Fruit fly (Drosophila melanogaster) whole organism, embryonic: ENCODE results near the gene IRSp53.
A peak's percentile ranks its signal among the peaks of the same experiment; 100 is the strongest.

Source experiments
- Adf1 ChIP-seq: fragments of 200-800 bp; sonication (Bioruptor generic); IDR thresholded peaks from 2 replicates; pipeline ENCODE4 v1.3.6; 2022; ENCODE audit warnings: missing biosample characterization, missing genetic modification characterization
- Bdp1 ChIP-seq: fragments of 200-800 bp; sonication (Bioruptor generic); optimal IDR thresholded peaks from 3 replicates; lab custom pipeline; 2016; ENCODE audit warnings: missing biosample characterization, missing genetic modification characterization
- C15 ChIP-seq: fragments of 200-800 bp; sonication (Bioruptor generic); IDR thresholded peaks from 3 replicates; pipeline ENCODE4 v1.3.6; 2022; ENCODE audit warnings: missing biosample characterization, missing genetic modification characterization
- CG10321 ChIP-seq: fragments of 200-800 bp; sonication (Bioruptor generic); IDR thresholded peaks from 2 replicates; pipeline ENCODE4 v1.3.6; 2022; ENCODE audit warnings: missing biosample characterization, missing genetic modification characterization
- CG12104 ChIP-seq: fragments of 200-800 bp; sonication (Bioruptor generic); optimal IDR thresholded peaks from 3 replicates; lab custom pipeline; 2016; ENCODE audit warnings: missing biosample characterization, missing genetic modification characterization
- CG13287 ChIP-seq: fragments of 200-800 bp; sonication (Bioruptor generic); IDR thresholded peaks from 2 replicates; pipeline ENCODE4 v1.3.6; 2022; ENCODE audit warnings: missing biosample characterization, missing genetic modification characterization; ENCODE audit not compliant: partially characterized antibody
- CG13296 ChIP-seq: fragments of 200-800 bp; sonication (Bioruptor generic); optimal IDR thresholded peaks from 3 replicates; lab custom pipeline; 2018; ENCODE audit warnings: missing biosample characterization, mild to moderate bottlenecking, missing genetic modification characterization
- CG13775 ChIP-seq: fragments of 200-800 bp; sonication (Bioruptor generic); optimal IDR thresholded peaks from 3 replicates; lab custom pipeline; 2017; ENCODE audit warnings: missing biosample characterization, mild to moderate bottlenecking, missing genetic modification characterization
- CG14050 ChIP-seq: fragments of 200-800 bp; sonication (Bioruptor generic); IDR thresholded peaks from 3 replicates; pipeline ENCODE4 v1.3.6; 2022; ENCODE audit warnings: missing biosample characterization, missing genetic modification characterization
- CG14965 ChIP-seq: fragments of 200-800 bp; sonication (Bioruptor generic); optimal IDR thresholded peaks from 2 replicates; lab custom pipeline; 2016; ENCODE audit warnings: missing biosample characterization, missing genetic modification characterization, borderline replicate concordance
- CG15073 ChIP-seq: fragments of 200-800 bp; sonication (Bioruptor generic); optimal IDR thresholded peaks from 2 replicates; lab custom pipeline; 2016; ENCODE audit warnings: missing biosample characterization, missing genetic modification characterization
- CG15696 ChIP-seq: fragments of 200-800 bp; sonication (Bioruptor generic); optimal IDR thresholded peaks from 2 replicates; lab custom pipeline; 2019; ENCODE audit warnings: missing biosample characterization, mild to moderate bottlenecking, missing genetic modification characterization, moderate library complexity
- CG1647 ChIP-seq: fragments of 200-800 bp; sonication (Bioruptor generic); optimal IDR thresholded peaks from 3 replicates; lab custom pipeline; 2016; ENCODE audit warnings: missing biosample characterization, missing genetic modification characterization
- CG18262 ChIP-seq: fragments of 200-800 bp; optimal IDR thresholded peaks from 3 replicates; lab custom pipeline; 2019; ENCODE audit warnings: missing biosample characterization, mild to moderate bottlenecking, missing genetic modification characterization, moderate library complexity
- CG18476 ChIP-seq: fragments of 200-800 bp; sonication (Bioruptor generic); optimal IDR thresholded peaks from 2 replicates; lab custom pipeline; 2016; ENCODE audit warnings: missing biosample characterization, mild to moderate bottlenecking, missing genetic modification characterization
- CG2875 ChIP-seq: fragments of 200-800 bp; sonication (Bioruptor generic); optimal IDR thresholded peaks from 2 replicates; lab custom pipeline; 2017; ENCODE audit warnings: missing biosample characterization, mild to moderate bottlenecking, missing genetic modification characterization, missing genetic modification reagents
- CG3838 ChIP-seq: fragments of 200-800 bp; sonication (Bioruptor generic); optimal IDR thresholded peaks from 3 replicates; lab custom pipeline; 2016; ENCODE audit warnings: missing biosample characterization, missing genetic modification characterization
- CG6683 ChIP-seq: fragments of 200-800 bp; sonication (Bioruptor generic); optimal IDR thresholded peaks from 2 replicates; lab custom pipeline; 2017; ENCODE audit warnings: missing biosample characterization, mild to moderate bottlenecking, missing genetic modification characterization, missing genetic modification reagents
- CG6689 ChIP-seq: fragments of 200-800 bp; sonication (Bioruptor generic); IDR thresholded peaks from 2 replicates; pipeline ENCODE4 v1.3.6; 2022; ENCODE audit warnings: missing biosample characterization, missing genetic modification characterization
- CG6791 ChIP-seq: fragments of 200-800 bp; sonication (Bioruptor generic); IDR thresholded peaks from 3 replicates; pipeline ENCODE4 v1.3.6; 2022; ENCODE audit warnings: missing biosample characterization, missing genetic modification characterization; ENCODE audit not compliant: partially characterized antibody
- CG6813 ChIP-seq: fragments of 200-800 bp; sonication (Bioruptor generic); optimal IDR thresholded peaks from 2 replicates; lab custom pipeline; 2017; ENCODE audit warnings: missing biosample characterization, missing genetic modification characterization, mild to moderate bottlenecking, moderate library complexity, missing genetic modification reagents
- CG8478 ChIP-seq: fragments of >200 bp; optimal IDR thresholded peaks from 2 replicates; lab custom pipeline; 2018
- CG9727 ChIP-seq: fragments of 200-800 bp; sonication (Bioruptor generic); optimal IDR thresholded peaks from 3 replicates; lab custom pipeline; 2017; ENCODE audit warnings: missing biosample characterization, mild to moderate bottlenecking, missing genetic modification characterization
- Camta ChIP-seq: fragments of 200-800 bp; sonication (Bioruptor generic); optimal IDR thresholded peaks from 2 replicates; lab custom pipeline; 2016; ENCODE audit warnings: missing biosample characterization, missing genetic modification characterization
- D19B ChIP-seq: fragments of 200-800 bp; sonication (Bioruptor generic); optimal IDR thresholded peaks from 2 replicates; lab custom pipeline; 2017; ENCODE audit warnings: missing biosample characterization, mild to moderate bottlenecking, missing genetic modification characterization
- Dbx ChIP-seq: fragments of 200-800 bp; sonication (Bioruptor generic); IDR thresholded peaks from 3 replicates; pipeline ENCODE4 v1.3.6; 2022; ENCODE audit warnings: missing biosample characterization, missing genetic modification characterization
- Ets97D ChIP-seq: fragments of 200-800 bp; sonication (Bioruptor generic); optimal IDR thresholded peaks from 3 replicates; lab custom pipeline; 2016; ENCODE audit warnings: missing biosample characterization, missing genetic modification characterization
- HHEX ChIP-seq: fragments of 200-800 bp; sonication (Bioruptor generic); optimal IDR thresholded peaks from 3 replicates; lab custom pipeline; 2017; ENCODE audit warnings: missing biosample characterization, mild to moderate bottlenecking, missing genetic modification characterization, missing genetic modification reagents
- Nf-YC ChIP-seq: fragments of 200-800 bp; optimal IDR thresholded peaks from 3 replicates; lab custom pipeline; 2019; ENCODE audit warnings: missing biosample characterization, mild to moderate bottlenecking, missing genetic modification characterization, moderate library complexity
- ac ChIP-seq: fragments of 200-800 bp; sonication (Bioruptor generic); optimal IDR thresholded peaks from 3 replicates; lab custom pipeline; 2017; ENCODE audit warnings: missing biosample characterization, mild to moderate bottlenecking, missing genetic modification characterization
- bowl ChIP-seq: fragments of 200-800 bp; sonication (Bioruptor generic); IDR thresholded peaks from 2 replicates; pipeline ENCODE4 v1.3.6; 2022; ENCODE audit warnings: missing biosample characterization, missing genetic modification characterization
- crc ChIP-seq: fragments of 200-800 bp; sonication (Bioruptor generic); optimal IDR thresholded peaks from 2 replicates; lab custom pipeline; 2016; ENCODE audit warnings: missing biosample characterization, missing genetic modification characterization
- crp ChIP-seq, 2 experiments: fragments of 200-800 bp; sonication (Bioruptor generic); optimal IDR thresholded peaks; 2 replicates in 1 of 2; 3 replicates in 1 of 2; lab custom pipeline; 2017; ENCODE audit warnings: missing biosample characterization in 2 of 2, missing genetic modification characterization in 2 of 2, mild to moderate bottlenecking in 1 of 2, moderate library complexity in 1 of 2
- fd3F ChIP-seq: fragments of 200-800 bp; sonication (Bioruptor generic); optimal IDR thresholded peaks from 2 replicates; lab custom pipeline; 2018; ENCODE audit warnings: missing biosample characterization, mild to moderate bottlenecking, missing genetic modification characterization, moderate library complexity
- gce ChIP-seq: fragments of 200-800 bp; sonication (Bioruptor generic); IDR thresholded peaks from 3 replicates; pipeline ENCODE4 v1.3.6; 2022; ENCODE audit warnings: missing biosample characterization, missing genetic modification characterization
- h ChIP-seq: fragments of >200 bp; optimal IDR thresholded peaks from 2 replicates; lab custom pipeline; 2017
- jigr1 ChIP-seq: fragments of 200-800 bp; sonication (Bioruptor generic); IDR thresholded peaks from 3 replicates; pipeline ENCODE4 v1.3.6; 2022; ENCODE audit warnings: missing biosample characterization, missing genetic modification characterization
- kni ChIP-seq: fragments of 200-800 bp; sonication (Bioruptor generic); optimal IDR thresholded peaks from 3 replicates; lab custom pipeline; 2017; ENCODE audit warnings: mild to moderate bottlenecking, missing biosample characterization, missing genetic modification reagents, missing genetic modification characterization
- lov ChIP-seq, 2 experiments: fragments of 200-800 bp in 1 of 2; fragments of >200 bp in 1 of 2; sonication (Bioruptor generic) in 1 of 2; IDR thresholded peaks in 1 of 2; optimal IDR thresholded peaks in 1 of 2; 2 replicates in 1 of 2; 3 replicates in 1 of 2; pipeline versions ENCODE4 v1.3.6 to Lab custom; 2017 to 2022; ENCODE audit warnings: missing biosample characterization in 1 of 2, missing genetic modification characterization in 1 of 2
- p53 ChIP-seq: fragments of 200-800 bp; sonication (Bioruptor generic); optimal IDR thresholded peaks from 2 replicates; lab custom pipeline; 2016; ENCODE audit warnings: missing biosample characterization, missing genetic modification characterization
- pfk ChIP-seq: fragments of 200-800 bp; sonication (Bioruptor generic); optimal IDR thresholded peaks from 2 replicates; lab custom pipeline; 2018; ENCODE audit warnings: missing biosample characterization, mild to moderate bottlenecking, missing genetic modification characterization, moderate library complexity
- ranshi ChIP-seq: fragments of 200-800 bp; sonication (Bioruptor generic); IDR thresholded peaks from 2 replicates; pipeline ENCODE4 v1.3.6; 2022; ENCODE audit warnings: missing biosample characterization, missing genetic modification characterization
- row ChIP-seq: fragments of 200-800 bp; sonication (Bioruptor generic); IDR thresholded peaks from 3 replicates; pipeline ENCODE4 v1.3.6; 2022; ENCODE audit warnings: missing biosample characterization, missing genetic modification characterization
- slbo ChIP-seq: fragments of 200-800 bp; sonication (Bioruptor generic); IDR thresholded peaks from 2 replicates; pipeline ENCODE4 v1.3.6; 2022; ENCODE audit warnings: missing biosample characterization, missing genetic modification characterization
- ssp ChIP-seq: fragments of 200-800 bp; sonication (Bioruptor generic); IDR thresholded peaks from 2 replicates; pipeline ENCODE4 v1.3.6; 2022; ENCODE audit warnings: missing biosample characterization, missing genetic modification characterization
- stwl ChIP-seq: fragments of 200-800 bp; sonication (Bioruptor generic); optimal IDR thresholded peaks from 3 replicates; lab custom pipeline; 2018; ENCODE audit warnings: missing biosample characterization, mild to moderate bottlenecking, missing genetic modification characterization, moderate library complexity
- tap ChIP-seq: fragments of 200-800 bp; optimal IDR thresholded peaks from 3 replicates; lab custom pipeline; 2019; ENCODE audit warnings: missing biosample characterization, mild to moderate bottlenecking, missing genetic modification characterization, moderate library complexity
- trem ChIP-seq: fragments of 200-800 bp; optimal IDR thresholded peaks from 3 replicates; lab custom pipeline; 2019; ENCODE audit warnings: missing biosample characterization, mild to moderate bottlenecking, missing genetic modification characterization, moderate library complexity
- unc-4 ChIP-seq: fragments of 200-800 bp; sonication (Bioruptor generic); IDR thresholded peaks from 2 replicates; pipeline ENCODE4 v1.3.6; 2022; ENCODE audit warnings: missing biosample characterization, missing genetic modification characterization; ENCODE audit not compliant: partially characterized antibody
- wek ChIP-seq: fragments of 200-800 bp; sonication (Bioruptor generic); optimal IDR thresholded peaks from 3 replicates; lab custom pipeline; 2018; ENCODE audit warnings: missing biosample characterization, mild to moderate bottlenecking, missing genetic modification characterization, moderate library complexity
- yki ChIP-seq: fragments of >200 bp; optimal IDR thresholded peaks from 3 replicates; lab custom pipeline; 2018

Gene IRSp53

dm6 chr3L:11210517-11210916 lies 74.7 kb downstream of the IRSp53 start, which contains the start of the genes Ube3a and CG7600 (continued):
- peak; percentile 99 for TF ChIP-seq unc-4 (GFP tag; lab: Robert Waterston, UW)
- TF ChIP-seq D19B, result no peak
- TF ChIP-seq tap, result peak; percentile 15
- TF ChIP-seq CG3838 (GFP tag; lab: Kevin White, UChicago), result no peak
- TF ChIP-seq CG6683, result peak; percentile 23
- no peak for TF ChIP-seq CG9727
- no peak for TF ChIP-seq CG8478 (lab: Kevin White, UChicago)
- no peak for TF ChIP-seq CG6689 (GFP tag; lab: Robert Waterston, UW)
- TF ChIP-seq gce (GFP tag; lab: Robert Waterston, UW), result no peak
- TF ChIP-seq Bdp1 (GFP tag; lab: Kevin White, UChicago), result no peak
- peak; percentile 54 for TF ChIP-seq Nf-YC (tag; lab: Kevin White, UChicago)
- TF ChIP-seq Adf1 (GFP tag; lab: Robert Waterston, UW), result peak; percentile 46; the same call in 1 of the 2 replicates
- TF ChIP-seq CG18476 (GFP tag; lab: Kevin White, UChicago), result no peak
- peak; percentile 100 for TF ChIP-seq CG6791 (GFP tag; lab: Robert Waterston, UW)
- TF ChIP-seq row, result peak; percentile 26; the same call in 2 of the 3 replicates
- TF ChIP-seq CG13775 (GFP tag; lab: Kevin White, UChicago), result peak; percentile 5
- TF ChIP-seq yki (lab: Kevin White, UChicago), result no peak
- peak; percentile 66; the same call in 2 of the 3 replicates for TF ChIP-seq Dbx (GFP tag; lab: Robert Waterston, UW)
- peak; percentile 73 to 91 for TF ChIP-seq crp (GFP tag; optimal IDR thresholded peaks at IDR 0.05; lab: Kevin White, UChicago)
- TF ChIP-seq CG15696 (tag; lab: Kevin White, UChicago), result no peak
- no peak for TF ChIP-seq CG6813 (GFP tag; lab: Kevin White, UChicago)
- TF ChIP-seq CG13287 (GFP tag; lab: Robert Waterston, UW), result peak; percentile 100
- peak; percentile 75 for TF ChIP-seq Ets97D (GFP tag; lab: Kevin White, UChicago)
- no peak for TF ChIP-seq CG15073 (GFP tag; lab: Kevin White, UChicago)
- TF ChIP-seq Camta (GFP tag; lab: Kevin White, UChicago), result no peak
- no peak for TF ChIP-seq jigr1 (GFP tag; lab: Robert Waterston, UW)
- TF ChIP-seq trem, result peak; percentile 88
- TF ChIP-seq CG12104, result no peak
- TF ChIP-seq pfk, result no peak
- no peak for TF ChIP-seq CG1647 (GFP tag; lab: Kevin White, UChicago)
- TF ChIP-seq CG14965 (GFP tag; lab: Kevin White, UChicago), result no peak
- peak; percentile 27 for TF ChIP-seq CG13296 (GFP tag; lab: Kevin White, UChicago)
- no peak for TF ChIP-seq wek
- TF ChIP-seq ac (GFP tag; lab: Kevin White, UChicago), result peak; percentile 3
- TF ChIP-seq C15 (GFP tag; lab: Robert Waterston, UW), result no peak
- no peak for TF ChIP-seq HHEX (GFP tag; lab: Kevin White, UChicago)
- TF ChIP-seq bowl (GFP tag; lab: Robert Waterston, UW), result no peak
- TF ChIP-seq CG2875 (GFP tag; lab: Kevin White, UChicago), result no peak
- TF ChIP-seq crc (GFP tag; lab: Kevin White, UChicago), result no peak
- peak; percentile 38; the same call in 1 of the 2 replicates for TF ChIP-seq ssp
- no peak for TF ChIP-seq CG14050 (GFP tag; lab: Robert Waterston, UW)
- no peak for TF ChIP-seq ranshi (GFP tag; lab: Robert Waterston, UW)
- TF ChIP-seq lov (optimal IDR thresholded peaks at IDR 0.05; lab: Kevin White, UChicago), result no peak
- TF ChIP-seq lov (GFP tag; IDR thresholded peaks at IDR 0.05; lab: Robert Waterston, UW), result no peak
- peak; percentile 59 for TF ChIP-seq slbo (GFP tag; lab: Robert Waterston, UW)
- no peak for TF ChIP-seq fd3F (GFP tag; lab: Kevin White, UChicago)
- no peak for TF ChIP-seq h (lab: Kevin White, UChicago)
- no peak for TF ChIP-seq CG10321 (GFP tag; lab: Robert Waterston, UW)
- no peak for TF ChIP-seq kni (GFP tag; lab: Kevin White, UChicago)
- peak; percentile 33 for TF ChIP-seq CG18262
- TF ChIP-seq p53 (GFP tag; lab: Kevin White, UChicago), result peak; percentile 7
- peak; percentile 99 for TF ChIP-seq stwl
